Worm (Caenorhabditis elegans) whole organism, early embryonic: ENCODE measurements around the gene F53F4.12.

ENCODE experiments used
- aly-1 ChIP-seq: sonication (generic microtip); optimal IDR thresholded peaks from 2 replicates; lab custom pipeline; 2016; ENCODE audit warnings: missing genetic modification characterization, missing compliant biosample characterization
- ama-1 ChIP-seq: fragments of 150-350 bp; optimal IDR thresholded peaks from 2 replicates; lab custom pipeline; 2014
- ets-7 ChIP-seq: sonication (generic microtip); optimal IDR thresholded peaks from 2 replicates; lab custom pipeline; 2016; ENCODE audit warnings: missing genotype, missing genetic modification characterization, missing compliant biosample characterization
- flt-1 ChIP-seq: fragments of 200-800 bp; sonication (Bioruptor generic); IDR thresholded peaks from 2 replicates; pipeline ENCODE4 v1.3.6; 2022; ENCODE audit warnings: missing genetic modification characterization, missing compliant biosample characterization
- hmbx-1 ChIP-seq: sonication (generic microtip); optimal IDR thresholded peaks from 2 replicates; lab custom pipeline; 2016; ENCODE audit warnings: mild to moderate bottlenecking, missing genetic modification characterization, missing compliant biosample characterization
- hnd-1 ChIP-seq: sonication (generic microtip); optimal IDR thresholded peaks from 2 replicates; lab custom pipeline; 2016; ENCODE audit warnings: missing genetic modification characterization, missing compliant biosample characterization
- scrt-1 ChIP-seq: fragments of 200-800 bp; sonication (Bioruptor generic); IDR thresholded peaks from 2 replicates; pipeline ENCODE4 v1.3.6; 2022; ENCODE audit warnings: missing genetic modification characterization, missing compliant biosample characterization
- tbx-11 ChIP-seq: fragments of 200-800 bp; sonication (Bioruptor generic); IDR thresholded peaks from 2 replicates; pipeline ENCODE4 v1.3.6; 2022; ENCODE audit warnings: missing genetic modification characterization, missing compliant biosample characterization
- tbx-37 ChIP-seq: fragments of 200-800 bp; sonication (Bioruptor generic); conservative IDR thresholded peaks from 2 replicates; pipeline ENCODE4 v1.3.6; 2022; ENCODE audit warnings: missing genetic modification reagents, missing genetic modification characterization, missing compliant biosample characterization

DNA sequence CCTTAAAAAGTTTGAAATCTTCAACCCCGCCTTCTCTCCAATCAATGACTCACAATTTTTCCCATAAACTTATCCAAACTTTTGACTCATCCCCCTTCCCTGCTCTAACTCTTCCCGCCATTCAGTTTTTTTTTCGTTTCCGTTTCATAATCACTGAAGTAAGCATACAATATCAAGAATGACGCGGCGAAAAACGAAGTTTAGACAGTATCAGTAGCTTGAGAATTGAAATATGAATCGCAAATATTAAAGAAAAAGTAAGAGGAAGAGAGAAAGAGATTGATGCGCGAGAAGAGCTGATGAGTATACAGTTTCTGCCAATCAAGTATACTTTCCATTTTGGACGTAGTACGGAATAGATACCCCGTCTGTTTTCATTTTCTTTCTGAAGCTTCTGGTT, 48.4 kb upstream of the F53F4.12 start:
- TF ChIP-seq ama-1 (lab: Kevin White, UChicago) (no peak), ets-7 (tag; lab: Kevin White, UChicago) (no peak), tbx-11 (GFP tag; lab: Robert Waterston, UW) (no peak), scrt-1 (no peak), aly-1 (tag; lab: Kevin White, UChicago) (no peak), hmbx-1 (tag; lab: Kevin White, UChicago) (no peak), hnd-1 (no peak), flt-1 (no peak), tbx-37 (no peak)
